Worm (Caenorhabditis elegans) whole organism, midembryonic: ENCODE results near the gene ZK1236.1.

Source experiments
- T22C8.4 ChIP-seq: fragments of 200-800 bp; sonication (Bioruptor generic); IDR thresholded peaks from 2 replicates; pipeline ENCODE4 v1.3.6; 2022; ENCODE audit warnings: missing genetic modification characterization, missing compliant biosample characterization
- flt-1 ChIP-seq: fragments of 200-800 bp; sonication (Bioruptor generic); IDR thresholded peaks from 2 replicates; pipeline ENCODE4 v1.3.6; 2022; ENCODE audit warnings: missing genetic modification characterization, missing compliant biosample characterization
- klf-2 ChIP-seq: fragments of 200-800 bp; sonication (Bioruptor generic); conservative IDR thresholded peaks from 2 replicates; pipeline ENCODE4 v1.3.6; 2022; ENCODE audit warnings: missing genetic modification reagents, missing genetic modification characterization, missing compliant biosample characterization
- med-1 ChIP-seq: sonication (generic microtip); optimal IDR thresholded peaks from 2 replicates; lab custom pipeline; 2017; ENCODE audit warnings: missing genetic modification characterization, mild to moderate bottlenecking, missing compliant biosample characterization, antibody characterized with exemption, missing genetic modification reagents; ENCODE audit not compliant: insufficient read depth
- ref-1 ChIP-seq: fragments of 200-800 bp; sonication (Bioruptor generic); conservative IDR thresholded peaks from 2 replicates; pipeline ENCODE4 v1.3.6; 2022; ENCODE audit warnings: missing genetic modification reagents, missing genetic modification characterization, missing compliant biosample characterization
- tab-1 ChIP-seq: fragments of 200-800 bp; sonication (Bioruptor generic); IDR thresholded peaks from 2 replicates; pipeline ENCODE4 v1.3.6; 2022; ENCODE audit warnings: missing genetic modification characterization, missing compliant biosample characterization
- ztf-23 ChIP-seq: fragments of 200-800 bp; sonication (Bioruptor generic); IDR thresholded peaks from 2 replicates; pipeline ENCODE4 v1.3.6; 2022; ENCODE audit warnings: missing genetic modification reagents, missing genetic modification characterization, missing compliant biosample characterization
- ztf-29 ChIP-seq: fragments of 200-800 bp; sonication (Bioruptor generic); IDR thresholded peaks from 2 replicates; pipeline ENCODE4 v1.3.6; 2022; ENCODE audit warnings: missing genetic modification reagents, missing genetic modification characterization, missing compliant biosample characterization

ce11 chrIII:8466735-8467134 lies 37.6 kb downstream of the ZK1236.1 start, which contains the start of gene mig-39:
- no peak for TF ChIP-seq flt-1 (GFP tag; lab: Robert Waterston, UW)
- TF ChIP-seq ref-1 (GFP tag; lab: Robert Waterston, UW) = no peak
- no peak for TF ChIP-seq tab-1
- no peak for TF ChIP-seq ztf-29 (GFP tag; lab: Robert Waterston, UW)
- TF ChIP-seq klf-2 (GFP tag; lab: Robert Waterston, UW) = no peak
- no peak for TF ChIP-seq T22C8.4 (GFP tag; lab: Robert Waterston, UW)
- TF ChIP-seq ztf-23 (GFP tag; lab: Robert Waterston, UW) = no peak
- no peak for TF ChIP-seq med-1 (GFP tag; lab: Kevin White, UChicago)
